Fruit fly (Drosophila melanogaster) whole organism, prepupa: ENCODE results near the gene CG31050.

Experiments used
- Blimp-1 ChIP-seq: fragments of 200-800 bp; sonication (Bioruptor generic); optimal IDR thresholded peaks from 3 replicates; lab custom pipeline; 2017; ENCODE audit warnings: missing biosample characterization, missing genetic modification characterization, mild to moderate bottlenecking, moderate library complexity, missing genetic modification reagents
- CG10631 ChIP-seq: fragments of 200-800 bp; sonication (Bioruptor generic); optimal IDR thresholded peaks from 2 replicates; lab custom pipeline; 2016; ENCODE audit warnings: missing biosample characterization, missing genetic modification characterization
- CG10669 ChIP-seq: fragments of 200-800 bp; sonication (Bioruptor generic); optimal IDR thresholded peaks from 3 replicates; lab custom pipeline; 2018; ENCODE audit warnings: missing biosample characterization, mild to moderate bottlenecking, missing genetic modification characterization, moderate library complexity
- CG11294 ChIP-seq: fragments of 200-800 bp; sonication (Bioruptor generic); IDR thresholded peaks from 2 replicates; pipeline ENCODE4 v1.3.6; 2022; ENCODE audit warnings: missing biosample characterization, missing genetic modification characterization
- CG11762 ChIP-seq: fragments of 200-800 bp; sonication (Bioruptor generic); optimal IDR thresholded peaks from 3 replicates; lab custom pipeline; 2016; ENCODE audit warnings: missing biosample characterization, missing genetic modification characterization; ENCODE audit not compliant: insufficient read depth
- CG11902 ChIP-seq: fragments of 200-800 bp; sonication (Bioruptor generic); optimal IDR thresholded peaks from 3 replicates; lab custom pipeline; 2016; ENCODE audit warnings: missing biosample characterization, missing genetic modification characterization
- CG16779 ChIP-seq: fragments of 200-800 bp; sonication (Bioruptor generic); optimal IDR thresholded peaks from 3 replicates; lab custom pipeline; 2017; ENCODE audit warnings: missing biosample characterization, mild to moderate bottlenecking, missing genetic modification characterization
- CG3032 ChIP-seq: fragments of 200-800 bp; optimal IDR thresholded peaks from 2 replicates; lab custom pipeline; 2019; ENCODE audit warnings: missing biosample characterization, mild to moderate bottlenecking, missing genetic modification characterization, moderate library complexity
- CG31627 ChIP-seq: fragments of 200-800 bp; sonication (Bioruptor generic); optimal IDR thresholded peaks from 3 replicates; lab custom pipeline; 2016; ENCODE audit warnings: missing biosample characterization, missing genetic modification characterization
- CG32006 ChIP-seq: fragments of 200-800 bp; sonication (Bioruptor generic); optimal IDR thresholded peaks from 3 replicates; lab custom pipeline; 2017; ENCODE audit warnings: missing biosample characterization, mild to moderate bottlenecking, missing genetic modification characterization
- CG34406 ChIP-seq: fragments of 200-800 bp; sonication (Bioruptor generic); optimal IDR thresholded peaks from 3 replicates; lab custom pipeline; 2016; ENCODE audit warnings: missing biosample characterization, missing genetic modification characterization
- CG3919 ChIP-seq: fragments of 200-800 bp; sonication (Bioruptor generic); optimal IDR thresholded peaks from 3 replicates; lab custom pipeline; 2016; ENCODE audit warnings: missing biosample characterization, missing genetic modification characterization
- CG4318 ChIP-seq: fragments of 200-800 bp; sonication (Bioruptor generic); optimal IDR thresholded peaks from 3 replicates; lab custom pipeline; 2017; ENCODE audit warnings: missing biosample characterization, mild to moderate bottlenecking, missing genetic modification characterization
- CG6163 ChIP-seq: fragments of 200-800 bp; sonication (Bioruptor generic); IDR thresholded peaks from 3 replicates; pipeline ENCODE4 v1.3.6; 2022; ENCODE audit warnings: missing biosample characterization, missing genetic modification characterization
- CG6792 ChIP-seq: fragments of 200-800 bp; sonication (Bioruptor generic); optimal IDR thresholded peaks from 3 replicates; lab custom pipeline; 2016; ENCODE audit warnings: missing biosample characterization, missing genetic modification characterization
- CG6808 ChIP-seq: fragments of 200-800 bp; sonication (Bioruptor generic); optimal IDR thresholded peaks from 3 replicates; lab custom pipeline; 2017; ENCODE audit warnings: missing biosample characterization, missing genetic modification characterization, mild to moderate bottlenecking, moderate library complexity, missing genetic modification reagents
- CG6854 ChIP-seq: fragments of 200-800 bp; sonication (Bioruptor generic); optimal IDR thresholded peaks from 2 replicates; lab custom pipeline; 2017; ENCODE audit warnings: missing biosample characterization, mild to moderate bottlenecking, missing genetic modification characterization
- CG8119 ChIP-seq: fragments of 200-800 bp; sonication (Bioruptor generic); IDR thresholded peaks from 3 replicates; pipeline ENCODE4 v1.3.6; 2022; ENCODE audit warnings: missing biosample characterization, missing genetic modification characterization
- CG8632 ChIP-seq: fragments of 200-800 bp; sonication (Bioruptor generic); optimal IDR thresholded peaks from 3 replicates; lab custom pipeline; 2016; ENCODE audit warnings: missing biosample characterization, missing genetic modification characterization
- CG9139 ChIP-seq: fragments of 200-800 bp; sonication (Bioruptor generic); optimal IDR thresholded peaks from 3 replicates; lab custom pipeline; 2017; ENCODE audit warnings: missing biosample characterization, mild to moderate bottlenecking, missing genetic modification characterization
- Eip75B ChIP-seq: fragments of 200-800 bp; sonication (Bioruptor generic); optimal IDR thresholded peaks from 3 replicates; lab custom pipeline; 2016; ENCODE audit warnings: missing biosample characterization, missing genetic modification characterization
- Eip78C ChIP-seq: fragments of 200-800 bp; sonication (Bioruptor generic); peaks from one replicate; lab custom pipeline; 2016; ENCODE audit warnings: missing biosample characterization, missing genetic modification characterization
- Eip93F ChIP-seq: fragments of 200-800 bp; sonication (Bioruptor generic); optimal IDR thresholded peaks from 2 replicates; lab custom pipeline; 2016; ENCODE audit warnings: missing biosample characterization, mild to moderate bottlenecking, missing genetic modification characterization
- Ets21C ChIP-seq: fragments of 200-800 bp; sonication (Bioruptor generic); optimal IDR thresholded peaks from 3 replicates; lab custom pipeline; 2016; ENCODE audit warnings: missing biosample characterization, missing genetic modification characterization
- Ets96B ChIP-seq: fragments of 200-800 bp; optimal IDR thresholded peaks from 2 replicates; lab custom pipeline; 2019; ENCODE audit warnings: missing biosample characterization, mild to moderate bottlenecking, missing genetic modification characterization, moderate library complexity
- Gug ChIP-seq: fragments of 200-800 bp; sonication (Bioruptor generic); IDR thresholded peaks from 2 replicates; pipeline ENCODE4 v1.3.6; 2022; ENCODE audit warnings: missing biosample characterization, missing genetic modification characterization
- Hr38 ChIP-seq: sonication (Bioruptor generic); optimal IDR thresholded peaks from 2 replicates; lab custom pipeline; 2016; ENCODE audit warnings: missing biosample characterization, missing genetic modification characterization
- Hr39 ChIP-seq: fragments of 200-800 bp; sonication (Bioruptor generic); optimal IDR thresholded peaks from 2 replicates; lab custom pipeline; 2016; ENCODE audit warnings: missing biosample characterization, missing genetic modification characterization
- Hr4 ChIP-seq: fragments of 200-800 bp; sonication (Bioruptor generic); optimal IDR thresholded peaks from 3 replicates; lab custom pipeline; 2016; ENCODE audit warnings: missing biosample characterization, missing genetic modification characterization
- Lpt ChIP-seq: fragments of 200-800 bp; sonication (Bioruptor generic); optimal IDR thresholded peaks from 3 replicates; lab custom pipeline; 2016; ENCODE audit warnings: missing biosample characterization, missing genetic modification characterization
- Smox ChIP-seq: fragments of 200-800 bp; sonication (Bioruptor generic); optimal IDR thresholded peaks from 3 replicates; lab custom pipeline; 2016; ENCODE audit warnings: missing biosample characterization, missing genetic modification characterization
- Sox102F ChIP-seq: fragments of 200-800 bp; sonication (Bioruptor generic); optimal IDR thresholded peaks from 2 replicates; lab custom pipeline; 2016; ENCODE audit warnings: missing biosample characterization, mild to moderate bottlenecking, missing genetic modification characterization
- Sox15 ChIP-seq: fragments of 200-800 bp; sonication (Bioruptor generic); optimal IDR thresholded peaks from 3 replicates; lab custom pipeline; 2016; ENCODE audit warnings: missing biosample characterization, missing genetic modification characterization
- achi ChIP-seq: fragments of 200-800 bp; sonication (Bioruptor generic); optimal IDR thresholded peaks from 3 replicates; lab custom pipeline; 2016; ENCODE audit warnings: missing biosample characterization, missing genetic modification characterization
- acj6 ChIP-seq: fragments of 200-800 bp; sonication (Bioruptor generic); optimal IDR thresholded peaks from 3 replicates; lab custom pipeline; 2016; ENCODE audit warnings: missing biosample characterization, missing genetic modification characterization
- cyc ChIP-seq: fragments of 200-800 bp; sonication (Bioruptor generic); optimal IDR thresholded peaks from 3 replicates; lab custom pipeline; 2016; ENCODE audit warnings: missing biosample characterization, missing genetic modification characterization
- dac ChIP-seq: fragments of 200-800 bp; sonication (Bioruptor generic); optimal IDR thresholded peaks from 2 replicates; lab custom pipeline; 2017; ENCODE audit warnings: missing biosample characterization, mild to moderate bottlenecking, missing genetic modification characterization
- dsx ChIP-seq: fragments of 200-800 bp; optimal IDR thresholded peaks from 3 replicates; lab custom pipeline; 2019; ENCODE audit warnings: missing biosample characterization, mild to moderate bottlenecking, missing genetic modification characterization, moderate library complexity; ENCODE audit not compliant: poor library complexity, severe bottlenecking
- eg ChIP-seq: fragments of 200-800 bp; sonication (Bioruptor generic); IDR thresholded peaks from 3 replicates; pipeline ENCODE4 v1.3.6; 2022; ENCODE audit warnings: missing biosample characterization, missing genetic modification characterization
- fd59A ChIP-seq: fragments of 200-800 bp; sonication (Bioruptor generic); optimal IDR thresholded peaks from 2 replicates; lab custom pipeline; 2017; ENCODE audit warnings: missing biosample characterization, mild to moderate bottlenecking, missing genetic modification characterization, missing genetic modification reagents
- fd85E ChIP-seq: fragments of 200-800 bp; sonication (Bioruptor generic); optimal IDR thresholded peaks from 3 replicates; lab custom pipeline; 2016; ENCODE audit warnings: missing biosample characterization, missing genetic modification characterization
- fkh ChIP-seq: fragments of 200-800 bp; sonication (Bioruptor generic); optimal IDR thresholded peaks from 3 replicates; lab custom pipeline; 2017; ENCODE audit warnings: missing biosample characterization, mild to moderate bottlenecking, missing genetic modification characterization, moderate library complexity
- net ChIP-seq: fragments of 200-800 bp; sonication (Bioruptor generic); optimal IDR thresholded peaks from 3 replicates; lab custom pipeline; 2016; ENCODE audit warnings: missing biosample characterization, missing genetic modification characterization
- pdm3 ChIP-seq: fragments of 200-800 bp; sonication (Bioruptor generic); optimal IDR thresholded peaks from 3 replicates; lab custom pipeline; 2016; ENCODE audit warnings: missing biosample characterization, missing genetic modification characterization
- salr ChIP-seq, 2 experiments: fragments of 200-800 bp; sonication (Bioruptor generic); optimal IDR thresholded peaks; 3 replicates each; lab custom pipeline; 2016 to 2018; ENCODE audit warnings: missing biosample characterization in 2 of 2, missing genetic modification characterization in 2 of 2, mild to moderate bottlenecking in 1 of 2
- spab ChIP-seq: fragments of 200-800 bp; sonication (Bioruptor generic); optimal IDR thresholded peaks from 2 replicates; lab custom pipeline; 2017; ENCODE audit warnings: missing biosample characterization, mild to moderate bottlenecking, missing genetic modification characterization, missing genetic modification reagents
- ss ChIP-seq, 2 experiments: fragments of 200-800 bp; sonication (Bioruptor generic); optimal IDR thresholded peaks; 2 replicates in 1 of 2; 3 replicates in 1 of 2; lab custom pipeline; 2017 to 2018; ENCODE audit warnings: mild to moderate bottlenecking in 2 of 2, missing biosample characterization in 2 of 2, missing genetic modification characterization in 2 of 2, moderate library complexity in 1 of 2
- svp ChIP-seq: fragments of 200-800 bp; sonication (Bioruptor generic); peaks from one replicate; lab custom pipeline; 2016; ENCODE audit warnings: missing biosample characterization, missing genetic modification characterization
- vri ChIP-seq: fragments of 200-800 bp; sonication (Bioruptor generic); optimal IDR thresholded peaks from 3 replicates; lab custom pipeline; 2016; ENCODE audit warnings: missing biosample characterization, mild to moderate bottlenecking, missing genetic modification characterization

Gene CG31050

DNA sequence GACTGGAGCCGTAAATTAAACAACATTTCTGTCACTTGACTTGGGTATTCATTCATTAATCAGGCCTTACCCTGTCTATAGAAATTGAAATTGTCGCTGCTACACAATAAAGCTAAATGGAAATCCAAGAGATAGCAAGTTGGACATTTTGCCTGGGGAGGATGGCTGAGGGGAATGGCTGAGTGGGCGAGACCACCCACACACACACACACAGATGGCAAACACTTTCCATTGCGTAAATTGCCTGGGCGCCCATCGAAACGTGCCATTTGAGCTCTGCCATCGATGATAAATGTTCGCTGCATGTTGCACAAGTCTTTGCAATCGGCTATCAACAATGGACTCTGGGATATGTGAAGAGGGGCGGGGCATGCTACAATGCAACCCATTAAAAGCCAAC, 23.0 kb downstream of the CG31050 start:
- 0 out of 3 replicates have a peak, but pooled peaks have one; percentile 16 for TF ChIP-seq CG8119 (GFP tag; lab: Robert Waterston, UW)
- no peak for TF ChIP-seq Gug (GFP tag; lab: Robert Waterston, UW)
- no peak for TF ChIP-seq Ets96B (tag; lab: Kevin White, UChicago)
- TF ChIP-seq svp (GFP tag; lab: Kevin White, UChicago): peak; percentile 33
- TF ChIP-seq CG31627 (GFP tag; lab: Kevin White, UChicago): no peak
- TF ChIP-seq net: no peak

DNA sequence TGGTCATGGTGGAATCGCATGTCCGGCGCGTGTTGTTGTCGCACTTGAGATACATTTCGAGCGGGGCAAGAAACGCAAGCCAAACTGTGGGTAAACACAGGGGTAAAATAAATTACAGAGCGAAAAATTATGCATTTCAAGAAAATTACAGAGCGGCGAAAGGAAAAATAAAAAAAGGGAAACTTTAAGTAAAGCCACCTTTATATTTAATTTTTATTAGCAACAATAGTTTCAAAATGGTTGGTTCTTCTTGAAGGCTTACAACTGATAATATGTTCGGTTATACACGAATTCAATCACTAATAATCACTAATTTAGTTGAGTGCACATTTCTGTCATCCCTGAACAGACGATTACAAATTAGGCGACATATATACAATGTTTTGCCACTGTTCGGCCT, 26.7 kb downstream of the CG31050 start:
- TF ChIP-seq CG11762: peak; percentile 65
- TF ChIP-seq acj6: peak; percentile 27
- TF ChIP-seq vri (GFP tag; lab: Kevin White, UChicago): no peak
- TF ChIP-seq Ets96B (tag; lab: Kevin White, UChicago): peak; percentile 40
- TF ChIP-seq Sox15 (GFP tag; lab: Kevin White, UChicago): no peak
- peak in 1 of 2 experiments; percentile 2 for TF ChIP-seq salr (GFP tag; optimal IDR thresholded peaks at IDR 0.05; lab: Kevin White, UChicago)
- peak; percentile 75 for TF ChIP-seq Hr4
- peak; percentile 56 for TF ChIP-seq Lpt (GFP tag; lab: Kevin White, UChicago)
- peak; percentile 80 for TF ChIP-seq CG32006
- peak; percentile 46 for TF ChIP-seq Eip75B (GFP tag; lab: Kevin White, UChicago)
- TF ChIP-seq Ets21C (GFP tag; lab: Kevin White, UChicago): no peak
- TF ChIP-seq CG6792 (GFP tag; lab: Kevin White, UChicago): peak; percentile 37
- TF ChIP-seq CG8119 (GFP tag; lab: Robert Waterston, UW): peak; percentile 59; the same call in 2 of the 3 replicates
- TF ChIP-seq dac: no peak
- TF ChIP-seq Smox (GFP tag; lab: Kevin White, UChicago): peak; percentile 48
- peak; percentile 43 for TF ChIP-seq Hr39
- peak; percentile 38 for TF ChIP-seq CG10669 (GFP tag; lab: Kevin White, UChicago)
- TF ChIP-seq Eip93F (GFP tag; lab: Kevin White, UChicago): no peak
- TF ChIP-seq Eip78C: peak; percentile 94
- no peak for TF ChIP-seq Blimp-1 (GFP tag; lab: Kevin White, UChicago)
- TF ChIP-seq fkh (GFP tag; lab: Kevin White, UChicago): no peak
- peak; percentile 46 for TF ChIP-seq net
- TF ChIP-seq achi (GFP tag; lab: Kevin White, UChicago): peak; percentile 49
- peak; percentile 38 for TF ChIP-seq spab (GFP tag; lab: Kevin White, UChicago)
- no peak for TF ChIP-seq CG6854 (GFP tag; lab: Kevin White, UChicago)
- peak; percentile 27 for TF ChIP-seq fd59A
- TF ChIP-seq fd85E: no peak
- TF ChIP-seq CG10631 (GFP tag; lab: Kevin White, UChicago): peak; percentile 32
- peak; percentile 58 for TF ChIP-seq pdm3
- TF ChIP-seq CG3919 (GFP tag; lab: Kevin White, UChicago): peak; percentile 51
- TF ChIP-seq CG11902 (GFP tag; lab: Kevin White, UChicago): peak; percentile 20
- peak; percentile 29 for TF ChIP-seq Sox102F (GFP tag; lab: Kevin White, UChicago)
- TF ChIP-seq eg (GFP tag; lab: Robert Waterston, UW): peak; percentile 66; the same call in 2 of the 3 replicates
- TF ChIP-seq CG8632 (GFP tag; lab: Kevin White, UChicago): peak; percentile 35
- TF ChIP-seq CG16779 (tag; lab: Kevin White, UChicago): no peak
- TF ChIP-seq CG4318 (GFP tag; lab: Kevin White, UChicago): peak; percentile 38
- TF ChIP-seq CG3032: peak; percentile 32
- TF ChIP-seq CG9139: no peak
- peak in 1 of 2 experiments; percentile 38 for TF ChIP-seq ss (GFP tag; optimal IDR thresholded peaks at IDR 0.05; lab: Kevin White, UChicago)
- TF ChIP-seq dsx (GFP tag; lab: Kevin White, UChicago): peak; percentile 40
- TF ChIP-seq CG11294 (GFP tag; lab: Robert Waterston, UW): peak; percentile 29; the same call in 1 of the 2 replicates
- peak; percentile 28 for TF ChIP-seq CG34406 (GFP tag; lab: Kevin White, UChicago)
- peak; percentile 61 for TF ChIP-seq CG6163 (GFP tag; lab: Robert Waterston, UW)
- peak; percentile 25 for TF ChIP-seq cyc
- TF ChIP-seq Hr38 (GFP tag; lab: Kevin White, UChicago): no peak
- peak; percentile 11 for TF ChIP-seq CG6808
